Worm (Caenorhabditis elegans) whole organism, L4 larva: ENCODE results near the gene ZC13.10.

Experiments
- D1046.2 ChIP-seq: fragments of 200-800 bp; sonication (Bioruptor generic); IDR thresholded peaks from 2 replicates; pipeline ENCODE4 v1.3.6; 2022; ENCODE audit warnings: missing genetic modification characterization, missing compliant biosample characterization
- ZK337.2 ChIP-seq: fragments of 200-800 bp; sonication (Bioruptor generic); IDR thresholded peaks from 2 replicates; pipeline ENCODE4 v1.3.6; 2022; ENCODE audit warnings: missing genetic modification reagents, missing genetic modification characterization, missing compliant biosample characterization
- ZK546.5 ChIP-seq, 2 experiments: sonication (generic microtip); optimal IDR thresholded peaks; 2 replicates each; lab custom pipeline; 2017; ENCODE audit warnings: missing biosample characterization in 2 of 2, missing genetic modification characterization in 2 of 2
- aha-1 ChIP-seq: fragments of 150-350 bp; peaks from one replicate; lab custom pipeline; 2014; ENCODE audit warnings: missing biosample characterization, missing genetic modification characterization
- ama-1 ChIP-seq: fragments of 150-350 bp; optimal IDR thresholded peaks from 2 replicates; lab custom pipeline; 2014; ENCODE audit warnings: inconsistent platforms, mixed read lengths
- ceh-20 ChIP-seq: fragments of 200-800 bp; sonication (Bioruptor generic); IDR thresholded peaks from 2 replicates; pipeline ENCODE4 v1.3.6; 2022; ENCODE audit warnings: missing genetic modification reagents, missing genetic modification characterization, missing compliant biosample characterization
- ceh-28 ChIP-seq: fragments of 150-350 bp; optimal IDR thresholded peaks from 2 replicates; lab custom pipeline; 2014; ENCODE audit warnings: missing biosample characterization, missing genetic modification reagents, missing genetic modification characterization
- cey-2 ChIP-seq: sonication (generic microtip); optimal IDR thresholded peaks from 3 replicates; lab custom pipeline; 2017; ENCODE audit warnings: missing genetic modification characterization, mild to moderate bottlenecking, missing compliant biosample characterization, antibody characterized with exemption, borderline replicate concordance; ENCODE audit not compliant: insufficient read depth
- daf-12 ChIP-seq: fragments of 150-350 bp; optimal IDR thresholded peaks from 2 replicates; lab custom pipeline; 2014; ENCODE audit warnings: missing biosample characterization, missing genetic modification reagents, missing genetic modification characterization
- daf-16 ChIP-seq, 3 experiments: sonication (generic microtip); optimal IDR thresholded peaks; 2 replicates each; lab custom pipeline; 2016 to 2017; ENCODE audit warnings: missing genetic modification characterization in 3 of 3, missing genetic modification reagents in 3 of 3, mild to moderate bottlenecking in 2 of 3, missing compliant biosample characterization in 2 of 3, missing biosample characterization in 1 of 3, moderate library complexity in 1 of 3
- dmd-6 ChIP-seq: fragments of 200-800 bp; sonication (Bioruptor generic); IDR thresholded peaks from 2 replicates; pipeline ENCODE4 v1.3.6; 2022; ENCODE audit warnings: missing genetic modification reagents, missing genetic modification characterization, missing compliant biosample characterization
- dve-1 ChIP-seq: sonication (generic microtip); optimal IDR thresholded peaks from 2 replicates; lab custom pipeline; 2017; ENCODE audit warnings: antibody characterized with exemption, mild to moderate bottlenecking, missing genetic modification characterization, missing compliant biosample characterization; ENCODE audit not compliant: insufficient read depth
- hif-1 ChIP-seq, 2 experiments: sonication (generic microtip); optimal IDR thresholded peaks; 2 replicates each; lab custom pipeline; 2016 to 2017; ENCODE audit warnings: missing compliant biosample characterization in 2 of 2, missing genetic modification characterization in 2 of 2, missing genetic modification reagents in 2 of 2, missing genotype in 2 of 2, mild to moderate bottlenecking in 1 of 2
- hlh-11 ChIP-seq: fragments of 200-800 bp; sonication (Bioruptor generic); optimal IDR thresholded peaks from 2 replicates; lab custom pipeline; 2018; ENCODE audit warnings: mild to moderate bottlenecking, missing genetic modification characterization, missing compliant biosample characterization
- hlh-30 ChIP-seq: sonication (generic microtip); optimal IDR thresholded peaks from 2 replicates; lab custom pipeline; 2017; ENCODE audit warnings: antibody characterized with exemption, mild to moderate bottlenecking, missing genetic modification characterization, missing compliant biosample characterization; ENCODE audit not compliant: insufficient read depth
- lim-7 ChIP-seq: fragments of 200-800 bp; sonication (Bioruptor generic); IDR thresholded peaks from 2 replicates; pipeline ENCODE4 v1.3.6; 2022; ENCODE audit warnings: missing genetic modification characterization, missing compliant biosample characterization
- lin-1 ChIP-seq: fragments of 200-800 bp; sonication (Bioruptor generic); IDR thresholded peaks from 2 replicates; pipeline ENCODE4 v1.3.6; 2022; ENCODE audit warnings: missing genetic modification reagents, missing genetic modification characterization, missing compliant biosample characterization
- lsy-2 ChIP-seq, 2 experiments: fragments of 150-350 bp in 1 of 2; sonication (generic microtip) in 1 of 2; optimal IDR thresholded peaks; 2 replicates each; lab custom pipeline; 2014 to 2017; ENCODE audit warnings: missing biosample characterization in 2 of 2, missing genetic modification characterization in 2 of 2
- mdl-1 ChIP-seq, 2 experiments: fragments of 150-350 bp in 1 of 2; sonication (generic microtip) in 1 of 2; optimal IDR thresholded peaks; 2 replicates each; lab custom pipeline; 2014 to 2017; ENCODE audit warnings: missing biosample characterization in 2 of 2, missing genetic modification characterization in 2 of 2
- mep-1 ChIP-seq: fragments of 150-350 bp; sonication (generic microtip); optimal IDR thresholded peaks from 3 replicates; lab custom pipeline; 2014; ENCODE audit warnings: missing biosample characterization, missing genetic modification characterization
- mxl-3 ChIP-seq: fragments of 200-800 bp; sonication (Bioruptor generic); optimal IDR thresholded peaks from 2 replicates; lab custom pipeline; 2018; ENCODE audit warnings: mild to moderate bottlenecking, missing genetic modification characterization, missing compliant biosample characterization
- nhr-10 ChIP-seq: fragments of 150-350 bp; optimal IDR thresholded peaks from 2 replicates; lab custom pipeline; 2014; ENCODE audit warnings: missing biosample characterization, missing genetic modification characterization
- nhr-102 ChIP-seq: sonication (generic microtip); optimal IDR thresholded peaks from 2 replicates; lab custom pipeline; 2016; ENCODE audit warnings: mild to moderate bottlenecking, missing genetic modification characterization, moderate library complexity, missing compliant biosample characterization
- nhr-25 ChIP-seq: sonication (generic microtip); optimal IDR thresholded peaks from 2 replicates; lab custom pipeline; 2017; ENCODE audit warnings: missing genetic modification characterization, mild to moderate bottlenecking, missing compliant biosample characterization, antibody characterized with exemption, moderate library complexity, borderline replicate concordance; ENCODE audit not compliant: insufficient read depth
- nhr-28 ChIP-seq: fragments of 150-350 bp; optimal IDR thresholded peaks from 2 replicates; lab custom pipeline; 2014; ENCODE audit warnings: missing biosample characterization, missing genetic modification characterization
- nhr-42 ChIP-seq: fragments of 200-800 bp; sonication (Bioruptor generic); IDR thresholded peaks from 2 replicates; pipeline ENCODE4 v1.3.6; 2022; ENCODE audit warnings: missing genetic modification characterization, missing compliant biosample characterization
- nhr-48 ChIP-seq: sonication (generic microtip); optimal IDR thresholded peaks from 2 replicates; lab custom pipeline; 2016; ENCODE audit warnings: mild to moderate bottlenecking, missing genetic modification characterization, missing compliant biosample characterization
- nhr-77 ChIP-seq: fragments of 150-350 bp; optimal IDR thresholded peaks from 2 replicates; lab custom pipeline; 2014; ENCODE audit warnings: missing biosample characterization, missing genetic modification characterization
- pha-4 ChIP-seq, 2 experiments: fragments of 150-350 bp in 1 of 2; fragments of 200-800 bp in 1 of 2; sonication (Bioruptor generic) in 1 of 2; IDR thresholded peaks in 1 of 2; optimal IDR thresholded peaks in 1 of 2; 2 replicates each; pipeline versions ENCODE4 v1.3.6 to Lab custom; 2014 to 2022; ENCODE audit warnings: missing genetic modification characterization in 2 of 2, missing genetic modification reagents in 2 of 2, missing biosample characterization in 1 of 2, missing compliant biosample characterization in 1 of 2
- saeg-2 ChIP-seq: fragments of 200-800 bp; sonication (Bioruptor generic); IDR thresholded peaks from 2 replicates; pipeline ENCODE4 v1.3.6; 2022; ENCODE audit warnings: missing genetic modification reagents, missing genetic modification characterization, missing compliant biosample characterization
- unc-62 ChIP-seq, 3 experiments: fragments of 150-350 bp in 1 of 3; sonication (generic microtip); optimal IDR thresholded peaks in 2 of 3; peaks in 1 of 3; 1 replicate in 1 of 3; 2 replicates in 2 of 3; lab custom pipeline; 2014 to 2017; ENCODE audit warnings: missing biosample characterization in 3 of 3, missing genetic modification characterization in 3 of 3, missing genetic modification reagents in 3 of 3, missing genotype in 1 of 3
- zfp-3 ChIP-seq: fragments of 200-800 bp; sonication (Bioruptor generic); conservative IDR thresholded peaks from 2 replicates; pipeline ENCODE4 v1.3.6; 2022; ENCODE audit warnings: missing genetic modification reagents, missing genetic modification characterization, missing compliant biosample characterization
- zip-11 ChIP-seq: fragments of 200-800 bp; sonication (Bioruptor generic); IDR thresholded peaks from 2 replicates; pipeline ENCODE4 v1.3.6; 2022; ENCODE audit warnings: missing genetic modification characterization, missing compliant biosample characterization
- ztf-7 ChIP-seq: fragments of 150-350 bp; optimal IDR thresholded peaks from 2 replicates; lab custom pipeline; 2014; ENCODE audit warnings: missing biosample characterization, missing genetic modification characterization

ZC13.10 gene

ce11 chrX:865214-865613, 37.2 kb downstream of the ZC13.10 start (continued):
- no peak for TF ChIP-seq pha-4 (GFP tag; IDR thresholded peaks at IDR 0.05; lab: Robert Waterston, UW)
- TF ChIP-seq pha-4 (tag; optimal IDR thresholded peaks at IDR 0.05; lab: Kevin White, UChicago): no peak
- TF ChIP-seq, all 104 proteins: peak for 13

ce11 chrX:864293-864731, 38.1 kb downstream of the ZC13.10 start:
- TF ChIP-seq nhr-28 (tag; lab: Kevin White, UChicago) (peak; percentile 81), mxl-3 (GFP tag; lab: Kevin White, UChicago) (peak; percentile 53), lin-1 (0 out of 2 replicates have a peak, but pooled peaks have one; percentile 14), hlh-11 (tag; lab: Kevin White, UChicago) (peak; percentile 73), cey-2 (tag; lab: Kevin White, UChicago) (peak; percentile 36), saeg-2 (GFP tag; lab: Robert Waterston, UW) (no peak), mep-1 (peak; percentile 54), D1046.2 (GFP tag; lab: Robert Waterston, UW) (no peak), ZK546.5 (tag; optimal IDR thresholded peaks at IDR 0.05; lab: Kevin White, UChicago) (no peak), nhr-77 (tag; lab: Kevin White, UChicago) (peak; percentile 27), zip-11 (no peak), hif-1 (tag; optimal IDR thresholded peaks at IDR 0.05; lab: Kevin White, UChicago) (peak; percentile 79 to 94), ceh-20 (GFP tag; lab: Robert Waterston, UW) (0 out of 2 replicates have a peak, but pooled peaks have one; percentile 46), lim-7 (GFP tag; lab: Robert Waterston, UW) (no peak), daf-12 (tag; lab: Kevin White, UChicago) (no peak), ceh-28 (tag; lab: Kevin White, UChicago) (no peak), zfp-3 (no peak), dmd-6 (GFP tag; lab: Robert Waterston, UW) (peak; percentile 53), unc-62 (GFP tag; optimal IDR thresholded peaks at IDR 0.05 in 1 of 2; lab: Kevin White, UChicago) (peak in 1 of 2 experiments; percentile 95), unc-62 (tag; optimal IDR thresholded peaks at IDR 0.05; lab: Kevin White, UChicago) (peak; percentile 19), nhr-102 (no peak), ama-1 (lab: Kevin White, UChicago) (no peak), nhr-25 (tag; lab: Kevin White, UChicago) (peak; percentile 57), nhr-42 (GFP tag; lab: Robert Waterston, UW) (no peak), hlh-30 (peak; percentile 74), mdl-1 (tag; optimal IDR thresholded peaks at IDR 0.05; lab: Kevin White, UChicago) (peak; percentile 61 to 85), ZK337.2 (GFP tag; lab: Robert Waterston, UW) (no peak), lsy-2 (tag; optimal IDR thresholded peaks at IDR 0.05; lab: Kevin White, UChicago) (peak in 1 of 2 experiments; percentile 35), dve-1 (tag; lab: Kevin White, UChicago) (peak; percentile 14), ztf-7 (tag; lab: Kevin White, UChicago) (peak; percentile 11), nhr-10 (tag; lab: Kevin White, UChicago) (peak; percentile 15), aha-1 (tag; lab: Kevin White, UChicago) (peak; percentile 100), nhr-48 (peak; percentile 85)

ce11 chrX:863478-863877, 38.9 kb downstream of the ZC13.10 start, which contains the start of gene cdo-1:
TSS of gene cdo-1 (minus strand) at chrX:863578.
- TF ChIP-seq hlh-11 (tag; lab: Kevin White, UChicago): no peak
- no peak for TF ChIP-seq pha-4 (GFP tag; IDR thresholded peaks at IDR 0.05; lab: Robert Waterston, UW)
- no peak for TF ChIP-seq pha-4 (tag; optimal IDR thresholded peaks at IDR 0.05; lab: Kevin White, UChicago)
- peak in 1 of 2 experiments; percentile 56 for TF ChIP-seq unc-62 (GFP tag; optimal IDR thresholded peaks at IDR 0.05 in 1 of 2; lab: Kevin White, UChicago)
- no peak for TF ChIP-seq unc-62 (tag; optimal IDR thresholded peaks at IDR 0.05; lab: Kevin White, UChicago)
- no peak for TF ChIP-seq nhr-10 (tag; lab: Kevin White, UChicago)
- no peak for TF ChIP-seq daf-12 (tag; lab: Kevin White, UChicago)
- no peak for TF ChIP-seq daf-16 (GFP tag; optimal IDR thresholded peaks at IDR 0.05; lab: Kevin White, UChicago)
- TF ChIP-seq daf-16 (tag; optimal IDR thresholded peaks at IDR 0.05; lab: Kevin White, UChicago): no peak
